Worm (Caenorhabditis elegans): ENCODE results near the gene pkg-2.

ce11 chrIV:8538659-8539173, 18.0 kb downstream of the pkg-2 start, which contains the start of gene hyl-1:
- TF ChIP-seq nhr-25 (tag; optimal IDR thresholded peaks at IDR 0.05; ENCODE audit: borderline replicate concordance, insufficient read depth), result no peak
- no peak for TF ChIP-seq jun-1 (tag; optimal IDR thresholded peaks at IDR 0.05)
- no peak for TF ChIP-seq nhr-237 (tag; optimal IDR thresholded peaks at IDR 0.05)
- TF ChIP-seq pqm-1 (tag; optimal IDR thresholded peaks at IDR 0.05), result no peak
- no peak for TF ChIP-seq nhr-48 (tag; optimal IDR thresholded peaks at IDR 0.05)
